Fruit fly (Drosophila melanogaster) whole organism, embryonic: ENCODE measurements around the gene Osi19.
A peak's percentile ranks its signal among the peaks of the same experiment; 100 is the strongest.

ENCODE experiments used
- Asciz ChIP-seq: fragments of 200-800 bp; sonication (Bioruptor generic); optimal IDR thresholded peaks from 2 replicates; lab custom pipeline; 2017; ENCODE audit warnings: missing biosample characterization, mild to moderate bottlenecking, missing genetic modification characterization, missing genetic modification reagents
- Awh ChIP-seq: fragments of 200-800 bp; sonication (Bioruptor generic); IDR thresholded peaks from 2 replicates; pipeline ENCODE4, ENCODE4 v1.3.6; 2022; ENCODE audit warnings: missing biosample characterization, missing genetic modification characterization
- BEAF-32 ChIP-seq: fragments of 200-800 bp; sonication (Bioruptor generic); optimal IDR thresholded peaks from 3 replicates; lab custom pipeline; 2017; ENCODE audit warnings: missing biosample characterization, missing genetic modification characterization, mild to moderate bottlenecking, moderate library complexity, missing genetic modification reagents
- Bteb2 ChIP-seq: fragments of 200-800 bp; sonication (Bioruptor generic); optimal IDR thresholded peaks from 2 replicates; lab custom pipeline; 2016; ENCODE audit warnings: missing biosample characterization, missing genetic modification characterization
- CG10147 ChIP-seq: fragments of 200-800 bp; sonication (Bioruptor generic); optimal IDR thresholded peaks from 2 replicates; lab custom pipeline; 2019; ENCODE audit warnings: missing biosample characterization, mild to moderate bottlenecking, missing genetic modification characterization, moderate library complexity
- CG1024 ChIP-seq: fragments of 200-800 bp; sonication (Bioruptor generic); IDR thresholded peaks from 2 replicates; pipeline ENCODE4 v1.3.6; 2022; ENCODE audit warnings: missing biosample characterization, missing genetic modification characterization
- CG10462 ChIP-seq: fragments of 200-800 bp; sonication (Bioruptor generic); optimal IDR thresholded peaks from 2 replicates; lab custom pipeline; 2016; ENCODE audit warnings: missing biosample characterization, missing genetic modification characterization
- CG11247 ChIP-seq: fragments of 200-800 bp; sonication (Bioruptor generic); IDR thresholded peaks from 2 replicates; pipeline ENCODE4 v1.3.6; 2022; ENCODE audit warnings: missing biosample characterization, missing genetic modification characterization
- CG11723 ChIP-seq: fragments of 200-800 bp; sonication (Bioruptor generic); optimal IDR thresholded peaks from 2 replicates; lab custom pipeline; 2017; ENCODE audit warnings: missing biosample characterization, mild to moderate bottlenecking, missing genetic modification characterization
- CG12155 ChIP-seq: fragments of 200-800 bp; sonication (Bioruptor generic); optimal IDR thresholded peaks from 3 replicates; lab custom pipeline; 2016; ENCODE audit warnings: missing biosample characterization, missing genetic modification characterization
- CG12299 ChIP-seq: fragments of 200-800 bp; sonication (Bioruptor generic); optimal IDR thresholded peaks from 2 replicates; lab custom pipeline; 2018; ENCODE audit warnings: missing biosample characterization, mild to moderate bottlenecking, missing genetic modification characterization
- CG16863 ChIP-seq: fragments of 200-800 bp; sonication (Bioruptor generic); optimal IDR thresholded peaks from 3 replicates; lab custom pipeline; 2016; ENCODE audit warnings: missing biosample characterization, missing genetic modification characterization
- CG17385 ChIP-seq: fragments of 200-800 bp; sonication (Bioruptor generic); optimal IDR thresholded peaks from 3 replicates; lab custom pipeline; 2018; ENCODE audit warnings: missing biosample characterization, mild to moderate bottlenecking, missing genetic modification characterization
- CG17568 ChIP-seq: fragments of 200-800 bp; sonication (Bioruptor generic); optimal IDR thresholded peaks from 2 replicates; lab custom pipeline; 2018; ENCODE audit warnings: missing biosample characterization, mild to moderate bottlenecking, missing genetic modification characterization, moderate library complexity
- CG18599 ChIP-seq: fragments of 200-800 bp; sonication (Bioruptor generic); optimal IDR thresholded peaks from 3 replicates; lab custom pipeline; 2017; ENCODE audit warnings: missing biosample characterization, missing genetic modification characterization, mild to moderate bottlenecking, moderate library complexity, missing genetic modification reagents
- CG3838 ChIP-seq: fragments of 200-800 bp; sonication (Bioruptor generic); optimal IDR thresholded peaks from 3 replicates; lab custom pipeline; 2016; ENCODE audit warnings: missing biosample characterization, missing genetic modification characterization
- CG3847 ChIP-seq: fragments of 200-800 bp; sonication (Bioruptor generic); IDR thresholded peaks from 2 replicates; pipeline ENCODE4 v1.3.6; 2022; ENCODE audit warnings: missing biosample characterization, missing genetic modification characterization
- CG4328 ChIP-seq: fragments of 200-800 bp; sonication (Bioruptor generic); optimal IDR thresholded peaks from 3 replicates; lab custom pipeline; 2017; ENCODE audit warnings: missing biosample characterization, missing genetic modification reagents, missing genetic modification characterization
- CG4707 ChIP-seq: fragments of 200-800 bp; sonication (Bioruptor generic); optimal IDR thresholded peaks from 2 replicates; lab custom pipeline; 2018; ENCODE audit warnings: missing biosample characterization, mild to moderate bottlenecking, missing genetic modification characterization, moderate library complexity
- Chrac-16 ChIP-seq: fragments of 200-800 bp; sonication (Bioruptor generic); optimal IDR thresholded peaks from 3 replicates; lab custom pipeline; 2016; ENCODE audit warnings: missing biosample characterization, missing genetic modification characterization
- CoRest ChIP-seq: fragments of 200-800 bp; sonication (Bioruptor generic); optimal IDR thresholded peaks from 3 replicates; lab custom pipeline; 2018; ENCODE audit warnings: missing biosample characterization, mild to moderate bottlenecking, missing genetic modification characterization, moderate library complexity
- E2f2 ChIP-seq: fragments of 200-800 bp; sonication (Bioruptor generic); IDR thresholded peaks from 2 replicates; pipeline ENCODE4 v1.3.6; 2022; ENCODE audit warnings: missing biosample characterization, missing genetic modification characterization
- HmgZ ChIP-seq: fragments of 200-800 bp; sonication (Bioruptor generic); optimal IDR thresholded peaks from 2 replicates; lab custom pipeline; 2018; ENCODE audit warnings: missing biosample characterization, mild to moderate bottlenecking, missing genetic modification characterization
- Hmx ChIP-seq: fragments of 200-800 bp; sonication (Bioruptor generic); optimal IDR thresholded peaks from 2 replicates; lab custom pipeline; 2016; ENCODE audit warnings: missing biosample characterization, missing genetic modification characterization
- Hr39 ChIP-seq: fragments of >200 bp; optimal IDR thresholded peaks from 2 replicates; lab custom pipeline; 2017
- Lpt ChIP-seq: fragments of >200 bp; optimal IDR thresholded peaks from 2 replicates; lab custom pipeline; 2018; ENCODE audit warnings: missing biosample characterization, missing genetic modification characterization
- Mad ChIP-seq: fragments of 200-800 bp; sonication (Bioruptor generic); optimal IDR thresholded peaks from 2 replicates; lab custom pipeline; 2016; ENCODE audit warnings: missing biosample characterization, missing genetic modification characterization
- Max ChIP-seq: fragments of 200-800 bp; sonication (Bioruptor generic); optimal IDR thresholded peaks from 2 replicates; lab custom pipeline; 2016; ENCODE audit warnings: missing biosample characterization, mild to moderate bottlenecking, missing genetic modification characterization
- Neu2 ChIP-seq: fragments of 200-800 bp; sonication (Bioruptor generic); optimal IDR thresholded peaks from 3 replicates; lab custom pipeline; 2016; ENCODE audit warnings: missing biosample characterization, missing genetic modification characterization, borderline replicate concordance
- Nf-YC ChIP-seq: fragments of 200-800 bp; optimal IDR thresholded peaks from 3 replicates; lab custom pipeline; 2019; ENCODE audit warnings: missing biosample characterization, mild to moderate bottlenecking, missing genetic modification characterization, moderate library complexity
- Sin3A ChIP-seq: fragments of >200 bp; optimal IDR thresholded peaks from 2 replicates; lab custom pipeline; 2018
- Sry-β ChIP-seq: fragments of 200-800 bp; sonication (Bioruptor generic); optimal IDR thresholded peaks from 2 replicates; lab custom pipeline; 2018; ENCODE audit warnings: missing biosample characterization, mild to moderate bottlenecking, missing genetic modification characterization, moderate library complexity
- Sry-δ ChIP-seq: fragments of 200-800 bp; sonication (Bioruptor generic); optimal IDR thresholded peaks from 2 replicates; lab custom pipeline; 2016; ENCODE audit warnings: missing biosample characterization, missing genetic modification characterization
- Trl ChIP-seq, 3 experiments: fragments of >200 bp in 2 of 3; fragments of 200-800 bp in 1 of 3; sonication (Bioruptor generic) in 1 of 3; optimal IDR thresholded peaks; 2 replicates in 1 of 3; 3 replicates in 2 of 3; lab custom pipeline; 2016 to 2017; ENCODE audit warnings: missing biosample characterization in 1 of 3, missing genetic modification characterization in 1 of 3
- Xrp1 ChIP-seq: fragments of 200-800 bp; sonication (Bioruptor generic); IDR thresholded peaks from 2 replicates; pipeline ENCODE4 v1.3.6; 2022; ENCODE audit warnings: missing biosample characterization, missing genetic modification characterization
- dpn ChIP-seq, 2 experiments: fragments of 200-800 bp; sonication (Bioruptor generic); optimal IDR thresholded peaks; 3 replicates each; lab custom pipeline; 2016; ENCODE audit warnings: missing biosample characterization in 2 of 2, missing genetic modification characterization in 2 of 2
- eyg ChIP-seq: fragments of 200-800 bp; sonication (Bioruptor generic); optimal IDR thresholded peaks from 3 replicates; lab custom pipeline; 2016; ENCODE audit warnings: missing biosample characterization, missing genetic modification characterization
- gcm ChIP-seq: fragments of 200-800 bp; sonication (Bioruptor generic); optimal IDR thresholded peaks from 2 replicates; lab custom pipeline; 2019; ENCODE audit warnings: missing biosample characterization, mild to moderate bottlenecking, missing genetic modification characterization, moderate library complexity
- gro ChIP-seq: fragments of 200-800 bp; sonication (Bioruptor generic); optimal IDR thresholded peaks from 2 replicates; lab custom pipeline; 2016; ENCODE audit warnings: missing biosample characterization, missing genetic modification characterization
- insv ChIP-seq, 2 experiments: fragments of 200-800 bp; sonication (Bioruptor generic); optimal IDR thresholded peaks; 3 replicates each; lab custom pipeline; 2016 to 2018; ENCODE audit warnings: missing biosample characterization in 2 of 2, missing genetic modification characterization in 2 of 2
- inv ChIP-seq: fragments of 200-800 bp; sonication (Bioruptor generic); IDR thresholded peaks from 2 replicates; pipeline ENCODE4 v1.3.6; 2022; ENCODE audit warnings: missing biosample characterization, missing genetic modification characterization; ENCODE audit not compliant: partially characterized antibody
- ken ChIP-seq: fragments of 200-800 bp; sonication (Bioruptor generic); IDR thresholded peaks from 3 replicates; pipeline ENCODE4 v1.3.6; 2022; ENCODE audit warnings: missing biosample characterization, missing genetic modification characterization
- maf-S ChIP-seq: fragments of 200-800 bp; sonication (Bioruptor generic); optimal IDR thresholded peaks from 2 replicates; lab custom pipeline; 2016; ENCODE audit warnings: missing biosample characterization, missing genetic modification characterization
- mirr ChIP-seq: fragments of 200-800 bp; sonication (Bioruptor generic); optimal IDR thresholded peaks from 3 replicates; lab custom pipeline; 2018; ENCODE audit warnings: missing biosample characterization, mild to moderate bottlenecking, missing genetic modification characterization
- nerfin-2 ChIP-seq: fragments of 200-800 bp; sonication (Bioruptor generic); IDR thresholded peaks from 2 replicates; pipeline ENCODE4 v1.3.6; 2022; ENCODE audit warnings: missing biosample characterization, missing genetic modification characterization; ENCODE audit not compliant: partially characterized antibody
- sug ChIP-seq: fragments of 200-800 bp; optimal IDR thresholded peaks from 2 replicates; lab custom pipeline; 2019; ENCODE audit warnings: missing biosample characterization, mild to moderate bottlenecking, missing genetic modification characterization, moderate library complexity
- tio ChIP-seq: fragments of 200-800 bp; sonication (Bioruptor generic); optimal IDR thresholded peaks from 2 replicates; lab custom pipeline; 2017; ENCODE audit warnings: missing biosample characterization, missing genetic modification characterization, inconsistent platforms
- twi ChIP-seq: fragments of 200-800 bp; optimal IDR thresholded peaks from 2 replicates; lab custom pipeline; 2019; ENCODE audit warnings: missing biosample characterization, mild to moderate bottlenecking, missing genetic modification characterization, moderate library complexity
- z ChIP-seq: fragments of 200-800 bp; sonication (Bioruptor generic); IDR thresholded peaks from 3 replicates; pipeline ENCODE4 v1.3.6; 2022; ENCODE audit warnings: missing biosample characterization, missing genetic modification characterization

Osi19 gene

DNA sequence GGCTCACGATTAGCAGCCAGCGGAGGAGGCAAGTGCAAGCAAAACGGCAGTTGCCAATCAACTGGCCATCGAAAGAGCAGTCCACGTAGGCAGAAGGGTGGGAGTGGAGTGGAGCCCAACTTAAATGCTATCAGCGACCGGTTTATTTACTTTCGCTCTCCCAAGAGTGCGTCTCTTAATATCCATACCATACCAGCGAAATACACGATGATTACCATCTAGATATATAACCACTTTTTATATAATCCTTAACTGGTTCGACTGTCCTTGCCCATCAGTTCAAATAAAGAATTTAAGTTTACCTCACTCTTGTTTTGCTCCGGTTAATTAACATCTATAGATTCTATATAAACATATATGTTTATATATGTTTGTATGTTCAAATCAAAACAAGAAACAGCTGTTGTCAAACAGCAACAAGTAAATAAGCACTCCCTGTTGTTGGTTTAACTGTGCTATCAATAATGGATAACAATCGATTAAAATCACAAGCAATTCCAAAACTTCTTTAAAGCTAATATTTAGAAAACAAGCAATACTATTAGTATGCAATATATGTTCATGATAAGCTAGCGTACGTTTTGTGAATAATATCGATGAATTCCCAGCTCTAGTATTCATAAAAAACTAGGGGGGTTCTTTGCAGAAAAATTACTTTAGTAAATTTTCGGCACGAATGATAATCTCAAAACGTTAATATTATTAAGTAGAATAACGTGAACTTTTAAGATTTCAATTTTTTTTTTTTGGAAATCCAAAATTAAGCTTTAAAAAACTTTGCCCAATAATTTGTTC is 38.5 kb downstream of the Osi19 start (continued):
- TF ChIP-seq CG16863 (GFP tag; lab: Kevin White, UChicago) (peak; percentile 18), tio (GFP tag; lab: Kevin White, UChicago) (no peak), Bteb2 (GFP tag; lab: Kevin White, UChicago) (peak; percentile 24), Sry-δ (GFP tag; lab: Kevin White, UChicago) (peak; percentile 71), CG12299 (peak; percentile 73), z (GFP tag; lab: Robert Waterston, UW) (no peak), Sry-β (GFP tag; lab: Kevin White, UChicago) (no peak), E2f2 (GFP tag; lab: Robert Waterston, UW) (peak; percentile 41; the same call in 1 of the 2 replicates), Lpt (GFP tag; lab: Kevin White, UChicago) (no peak), CG17385 (peak; percentile 44), mirr (peak; percentile 52), CG18599 (GFP tag; lab: Kevin White, UChicago) (peak; percentile 67), Hr39 (lab: Kevin White, UChicago) (no peak), Xrp1 (GFP tag; lab: Robert Waterston, UW) (peak; percentile 55), Sin3A (lab: Kevin White, UChicago) (no peak), CG11247 (GFP tag; lab: Robert Waterston, UW) (0 out of 2 replicates have a peak, but pooled peaks have one; percentile 52), nerfin-2 (GFP tag; lab: Robert Waterston, UW) (peak; percentile 24; the same call in 1 of the 2 replicates), CG12155 (peak; percentile 14), eyg (GFP tag; lab: Kevin White, UChicago) (peak; percentile 13), Mad (GFP tag; lab: Kevin White, UChicago) (peak; percentile 2), Nf-YC (tag; lab: Kevin White, UChicago) (peak; percentile 34), Asciz (GFP tag; lab: Kevin White, UChicago) (peak; percentile 72), CG4328 (peak; percentile 10), maf-S (GFP tag; lab: Kevin White, UChicago) (no peak), gro (GFP tag; lab: Kevin White, UChicago) (peak; percentile 62), Awh (GFP tag; lab: Robert Waterston, UW) (peak; percentile 66), CG11723 (GFP tag; lab: Kevin White, UChicago) (no peak), gcm (GFP tag; lab: Kevin White, UChicago) (peak; percentile 22), Trl (optimal IDR thresholded peaks at IDR 0.05; lab: Kevin White, UChicago) (no peak), Trl (GFP tag; optimal IDR thresholded peaks at IDR 0.05; lab: Kevin White, UChicago) (peak; percentile 57), insv (GFP tag; optimal IDR thresholded peaks at IDR 0.05; lab: Kevin White, UChicago) (peak in 1 of 2 experiments; percentile 45), Hmx (GFP tag; lab: Kevin White, UChicago) (peak; percentile 48), sug (tag; lab: Kevin White, UChicago) (peak; percentile 51), HmgZ (tag; lab: Kevin White, UChicago) (peak; percentile 29), CG10147 (peak; percentile 60), Neu2 (GFP tag; lab: Kevin White, UChicago) (no peak), CG3838 (peak; percentile 56), Max (GFP tag; lab: Kevin White, UChicago) (peak; percentile 71), CG10462 (GFP tag; lab: Kevin White, UChicago) (peak; percentile 27), CG17568 (GFP tag; lab: Kevin White, UChicago) (no peak), dpn (GFP tag; optimal IDR thresholded peaks at IDR 0.05; lab: Kevin White, UChicago) (peak; percentile 4 to 34), ken (GFP tag; lab: Robert Waterston, UW) (no peak), CG4707 (GFP tag; lab: Kevin White, UChicago) (peak; percentile 3), CG1024 (peak; percentile 17; the same call in 1 of the 2 replicates), twi (peak; percentile 3), Chrac-16 (GFP tag; lab: Kevin White, UChicago) (peak; percentile 1), CoRest (tag; lab: Kevin White, UChicago) (peak; percentile 51), inv (GFP tag; lab: Robert Waterston, UW) (no peak), BEAF-32 (GFP tag; lab: Kevin White, UChicago) (peak; percentile 46), CG3847 (GFP tag; lab: Robert Waterston, UW) (peak; percentile 8; the same call in 1 of the 2 replicates)
